Fruit fly (Drosophila melanogaster) whole organism, embryonic: ENCODE results near the gene Klp10A.

Experiments
- ATbp ChIP-seq: fragments of 200-800 bp; sonication (Bioruptor generic); optimal IDR thresholded peaks from 2 replicates; lab custom pipeline; 2017; ENCODE audit warnings: missing biosample characterization, mild to moderate bottlenecking, missing genetic modification characterization, missing genetic modification reagents
- B-H1 ChIP-seq: fragments of 200-800 bp; sonication (Bioruptor generic); IDR thresholded peaks from 3 replicates; pipeline ENCODE4 v1.3.6; 2022; ENCODE audit warnings: missing biosample characterization, missing genetic modification characterization
- Bdp1 ChIP-seq: fragments of 200-800 bp; sonication (Bioruptor generic); optimal IDR thresholded peaks from 3 replicates; lab custom pipeline; 2016; ENCODE audit warnings: missing biosample characterization, missing genetic modification characterization
- CG10565 ChIP-seq: fragments of 200-800 bp; sonication (Bioruptor generic); optimal IDR thresholded peaks from 3 replicates; lab custom pipeline; 2016; ENCODE audit warnings: missing biosample characterization, mild to moderate bottlenecking, missing genetic modification characterization
- CG11085 ChIP-seq: fragments of 200-800 bp; sonication (Bioruptor generic); IDR thresholded peaks from 2 replicates; pipeline ENCODE4 v1.3.6; 2022; ENCODE audit warnings: missing biosample characterization, missing genetic modification characterization
- CG11696 ChIP-seq: fragments of 200-800 bp; sonication (Bioruptor generic); IDR thresholded peaks from 2 replicates; pipeline ENCODE4 v1.3.6; 2022; ENCODE audit warnings: missing biosample characterization, missing genetic modification characterization
- CG12391 ChIP-seq: fragments of 200-800 bp; sonication (Bioruptor generic); optimal IDR thresholded peaks from 3 replicates; lab custom pipeline; 2018; ENCODE audit warnings: missing biosample characterization, mild to moderate bottlenecking, missing genetic modification characterization, moderate library complexity
- CG14014 ChIP-seq: fragments of 200-800 bp; sonication (Bioruptor generic); IDR thresholded peaks from 2 replicates; pipeline ENCODE4 v1.3.6; 2022; ENCODE audit warnings: missing biosample characterization, missing genetic modification characterization
- CG15269 ChIP-seq: fragments of 200-800 bp; sonication (Bioruptor generic); optimal IDR thresholded peaks from 2 replicates; lab custom pipeline; 2018; ENCODE audit warnings: missing biosample characterization, mild to moderate bottlenecking, missing genetic modification characterization, moderate library complexity
- CG15601 ChIP-seq: fragments of 200-800 bp; sonication (Bioruptor generic); optimal IDR thresholded peaks from 3 replicates; lab custom pipeline; 2019; ENCODE audit warnings: missing biosample characterization, mild to moderate bottlenecking, missing genetic modification characterization, moderate library complexity
- CG15696 ChIP-seq: fragments of 200-800 bp; sonication (Bioruptor generic); optimal IDR thresholded peaks from 2 replicates; lab custom pipeline; 2019; ENCODE audit warnings: missing biosample characterization, mild to moderate bottlenecking, missing genetic modification characterization, moderate library complexity
- CG30020 ChIP-seq: fragments of 200-800 bp; optimal IDR thresholded peaks from 2 replicates; lab custom pipeline; 2019; ENCODE audit warnings: missing biosample characterization, mild to moderate bottlenecking, missing genetic modification characterization, moderate library complexity
- CG31224 ChIP-seq: fragments of 200-800 bp; sonication (Bioruptor generic); IDR thresholded peaks from 2 replicates; pipeline ENCODE4 v1.3.6; 2022; ENCODE audit warnings: missing biosample characterization, missing genetic modification characterization
- CG32767 ChIP-seq: fragments of 200-800 bp; sonication (Bioruptor generic); IDR thresholded peaks from 2 replicates; pipeline ENCODE4 v1.3.6; 2022; ENCODE audit warnings: missing biosample characterization, missing genetic modification characterization
- CG33213 ChIP-seq: fragments of 200-800 bp; sonication (Bioruptor generic); optimal IDR thresholded peaks from 3 replicates; lab custom pipeline; 2016; ENCODE audit warnings: missing biosample characterization, missing genetic modification characterization
- CG4424 ChIP-seq: fragments of 200-800 bp; sonication (Bioruptor generic); optimal IDR thresholded peaks from 3 replicates; lab custom pipeline; 2016; ENCODE audit warnings: missing biosample characterization, missing genetic modification characterization
- CG6254 ChIP-seq: fragments of 200-800 bp; sonication (Bioruptor generic); optimal IDR thresholded peaks from 3 replicates; lab custom pipeline; 2017; ENCODE audit warnings: mild to moderate bottlenecking, missing biosample characterization, missing genetic modification reagents, missing genetic modification characterization
- CG7271 ChIP-seq: fragments of 200-800 bp; sonication (Bioruptor generic); optimal IDR thresholded peaks from 2 replicates; lab custom pipeline; 2018; ENCODE audit warnings: missing biosample characterization, mild to moderate bottlenecking, missing genetic modification characterization, moderate library complexity
- CG7372 ChIP-seq: fragments of 200-800 bp; sonication (Bioruptor generic); IDR thresholded peaks from 2 replicates; pipeline ENCODE4 v1.3.6; 2022; ENCODE audit warnings: missing biosample characterization, missing genetic modification characterization
- CG8281 ChIP-seq: fragments of 200-800 bp; sonication (Bioruptor generic); optimal IDR thresholded peaks from 2 replicates; lab custom pipeline; 2018; ENCODE audit warnings: missing biosample characterization, mild to moderate bottlenecking, missing genetic modification characterization, moderate library complexity
- Fer1 ChIP-seq: fragments of 200-800 bp; sonication (Bioruptor generic); optimal IDR thresholded peaks from 2 replicates; lab custom pipeline; 2017; ENCODE audit warnings: missing biosample characterization, mild to moderate bottlenecking, missing genetic modification characterization
- Hr3 ChIP-seq: fragments of 200-800 bp; sonication (Bioruptor generic); optimal IDR thresholded peaks from 3 replicates; lab custom pipeline; 2016; ENCODE audit warnings: missing biosample characterization, missing genetic modification characterization
- Meics ChIP-seq: fragments of 200-800 bp; sonication (Bioruptor generic); optimal IDR thresholded peaks from 2 replicates; lab custom pipeline; 2017; ENCODE audit warnings: missing biosample characterization, mild to moderate bottlenecking, missing genetic modification characterization
- NC2β ChIP-seq: fragments of 200-800 bp; sonication (Bioruptor generic); optimal IDR thresholded peaks from 2 replicates; lab custom pipeline; 2016; ENCODE audit warnings: missing biosample characterization, missing genetic modification characterization
- Oaz ChIP-seq: fragments of 200-800 bp; sonication (Bioruptor generic); IDR thresholded peaks from 2 replicates; pipeline ENCODE4 v1.3.6; 2022; ENCODE audit warnings: missing biosample characterization, missing genetic modification characterization
- Rfx ChIP-seq: fragments of 200-800 bp; sonication (Bioruptor generic); IDR thresholded peaks from 2 replicates; pipeline ENCODE4 v1.3.6; 2022; ENCODE audit warnings: missing biosample characterization, missing genetic modification characterization
- Sry-β ChIP-seq: fragments of 200-800 bp; sonication (Bioruptor generic); optimal IDR thresholded peaks from 2 replicates; lab custom pipeline; 2018; ENCODE audit warnings: missing biosample characterization, mild to moderate bottlenecking, missing genetic modification characterization, moderate library complexity
- Taf1 ChIP-seq: fragments of 200-800 bp; sonication (Bioruptor generic); IDR thresholded peaks from 2 replicates; pipeline ENCODE4 v1.3.6; 2022; ENCODE audit warnings: missing biosample characterization, missing genetic modification characterization
- Usf ChIP-seq: fragments of 200-800 bp; sonication (Bioruptor generic); optimal IDR thresholded peaks from 2 replicates; lab custom pipeline; 2017; ENCODE audit warnings: missing genotype, missing biosample characterization, missing genetic modification characterization
- ash1 ChIP-seq: fragments of 200-800 bp; sonication (Bioruptor generic); optimal IDR thresholded peaks from 2 replicates; lab custom pipeline; 2018; ENCODE audit warnings: missing biosample characterization, mild to moderate bottlenecking, missing genetic modification characterization
- br ChIP-seq: fragments of >200 bp; optimal IDR thresholded peaks from 2 replicates; lab custom pipeline; 2017
- cg ChIP-seq: fragments of 200-800 bp; sonication (Bioruptor generic); optimal IDR thresholded peaks from 3 replicates; lab custom pipeline; 2019; ENCODE audit warnings: missing biosample characterization, mild to moderate bottlenecking, missing genetic modification characterization, moderate library complexity
- crp ChIP-seq, 2 experiments: fragments of 200-800 bp; sonication (Bioruptor generic); optimal IDR thresholded peaks; 2 replicates in 1 of 2; 3 replicates in 1 of 2; lab custom pipeline; 2017; ENCODE audit warnings: missing biosample characterization in 2 of 2, missing genetic modification characterization in 2 of 2, mild to moderate bottlenecking in 1 of 2, moderate library complexity in 1 of 2
- dati ChIP-seq: fragments of 200-800 bp; sonication (Bioruptor generic); IDR thresholded peaks from 2 replicates; pipeline ENCODE4 v1.3.6; 2022; ENCODE audit warnings: missing biosample characterization, missing genetic modification characterization
- dimm ChIP-seq: fragments of 200-800 bp; sonication (Bioruptor generic); IDR thresholded peaks from 2 replicates; pipeline ENCODE4 v1.3.6; 2022; ENCODE audit warnings: missing biosample characterization, missing genetic modification characterization
- dmrt11E ChIP-seq: fragments of 200-800 bp; sonication (Bioruptor generic); optimal IDR thresholded peaks from 3 replicates; lab custom pipeline; 2018; ENCODE audit warnings: missing biosample characterization, mild to moderate bottlenecking, missing genetic modification characterization, moderate library complexity
- fd3F ChIP-seq: fragments of 200-800 bp; sonication (Bioruptor generic); optimal IDR thresholded peaks from 2 replicates; lab custom pipeline; 2018; ENCODE audit warnings: missing biosample characterization, mild to moderate bottlenecking, missing genetic modification characterization, moderate library complexity
- fu2 ChIP-seq: fragments of 200-800 bp; sonication (Bioruptor generic); optimal IDR thresholded peaks from 2 replicates; lab custom pipeline; 2016; ENCODE audit warnings: missing biosample characterization, missing genetic modification characterization
- hb ChIP-seq: fragments of 200-800 bp; sonication (Bioruptor generic); IDR thresholded peaks from 3 replicates; pipeline ENCODE4 v1.3.6; 2022; ENCODE audit warnings: missing biosample characterization, missing genetic modification characterization; ENCODE audit not compliant: partially characterized antibody
- kni ChIP-seq: fragments of 200-800 bp; sonication (Bioruptor generic); optimal IDR thresholded peaks from 3 replicates; lab custom pipeline; 2017; ENCODE audit warnings: mild to moderate bottlenecking, missing biosample characterization, missing genetic modification reagents, missing genetic modification characterization
- lmd ChIP-seq: fragments of 200-800 bp; sonication (Bioruptor generic); IDR thresholded peaks from 2 replicates; pipeline ENCODE4 v1.3.6; 2022; ENCODE audit warnings: missing biosample characterization, missing genetic modification characterization
- luna ChIP-seq: fragments of 200-800 bp; sonication (Bioruptor generic); optimal IDR thresholded peaks from 2 replicates; lab custom pipeline; 2016; ENCODE audit warnings: missing biosample characterization, missing genetic modification characterization
- mld ChIP-seq: fragments of 200-800 bp; sonication (Bioruptor generic); IDR thresholded peaks from 3 replicates; pipeline ENCODE4 v1.3.6; 2022; ENCODE audit warnings: missing biosample characterization, missing genetic modification characterization; ENCODE audit not compliant: partially characterized antibody
- onecut ChIP-seq: fragments of 200-800 bp; sonication (Bioruptor generic); IDR thresholded peaks from 2 replicates; pipeline ENCODE4 v1.3.6; 2022; ENCODE audit warnings: missing biosample characterization, missing genetic modification characterization
- pan ChIP-seq, 4 experiments: fragments of >200 bp in 3 of 4; fragments of 200-800 bp in 1 of 4; sonication (Bioruptor generic) in 1 of 4; optimal IDR thresholded peaks in 3 of 4; IDR thresholded peaks in 1 of 4; 2 replicates each; pipeline versions ENCODE4 v1.3.6 to Lab custom; 2017 to 2022; ENCODE audit warnings: missing biosample characterization in 2 of 4, missing genetic modification characterization in 2 of 4, mixed read lengths in 1 of 4
- peb ChIP-seq: fragments of 200-800 bp; sonication (Bioruptor generic); IDR thresholded peaks from 2 replicates; pipeline ENCODE4 v1.3.6; 2022; ENCODE audit warnings: missing biosample characterization, missing genetic modification characterization
- pita ChIP-seq: fragments of 200-800 bp; sonication (Bioruptor generic); optimal IDR thresholded peaks from 2 replicates; lab custom pipeline; 2017; ENCODE audit warnings: missing biosample characterization, mild to moderate bottlenecking, missing genetic modification characterization
- ranshi ChIP-seq: fragments of 200-800 bp; sonication (Bioruptor generic); IDR thresholded peaks from 2 replicates; pipeline ENCODE4 v1.3.6; 2022; ENCODE audit warnings: missing biosample characterization, missing genetic modification characterization
- trem ChIP-seq: fragments of 200-800 bp; optimal IDR thresholded peaks from 3 replicates; lab custom pipeline; 2019; ENCODE audit warnings: missing biosample characterization, mild to moderate bottlenecking, missing genetic modification characterization, moderate library complexity
- ttk ChIP-seq: fragments of 200-800 bp; sonication (Bioruptor generic); IDR thresholded peaks from 2 replicates; pipeline ENCODE4 v2.1.2; 2022; ENCODE audit warnings: missing biosample characterization, missing genetic modification characterization

The Klp10A gene

DNA sequence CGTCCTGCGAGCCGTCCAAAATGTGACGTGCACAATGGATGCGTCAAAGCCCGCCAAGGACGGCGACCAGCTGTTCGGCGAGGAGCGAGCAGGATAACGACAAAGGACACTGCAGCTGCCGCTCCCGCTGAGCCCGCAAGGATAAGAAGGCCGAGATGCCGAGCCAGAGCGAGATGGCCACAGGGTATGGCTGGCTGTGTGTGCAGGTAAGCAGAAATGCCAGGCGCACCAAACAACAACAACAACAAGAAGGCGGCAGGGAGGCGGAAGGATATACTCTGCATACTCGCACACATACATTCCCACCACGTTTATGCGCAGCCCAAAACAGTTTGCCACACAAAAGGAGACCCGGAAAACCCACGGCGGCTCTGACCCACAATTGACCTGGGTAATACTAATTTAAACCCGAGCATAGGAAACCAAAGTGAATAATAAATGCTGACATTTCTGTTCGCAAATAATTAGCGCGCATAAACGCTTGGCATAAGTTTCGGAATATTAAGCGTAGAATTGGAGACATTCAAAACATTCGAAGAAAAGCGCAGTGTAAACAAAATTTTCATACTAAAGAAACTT, 9.8 kb upstream of the Klp10A start (continued):
- TF ChIP-seq CG14014 (peak; percentile 56; the same call in 1 of the 2 replicates), Fer1 (GFP tag; lab: Kevin White, UChicago) (peak; percentile 34), luna (GFP tag; lab: Kevin White, UChicago) (no peak), CG15269 (tag; lab: Kevin White, UChicago) (peak; percentile 25), CG7271 (tag; lab: Kevin White, UChicago) (no peak), CG11085 (GFP tag; lab: Robert Waterston, UW) (no peak), Rfx (GFP tag; lab: Robert Waterston, UW) (0 out of 2 replicates have a peak, but pooled peaks have one; percentile 26), peb (no peak), CG8281 (tag; lab: Kevin White, UChicago) (no peak), CG31224 (GFP tag; lab: Robert Waterston, UW) (no peak), CG4424 (no peak), CG33213 (GFP tag; lab: Kevin White, UChicago) (no peak), mld (GFP tag; lab: Robert Waterston, UW) (no peak), pita (GFP tag; lab: Kevin White, UChicago) (no peak), fu2 (GFP tag; lab: Kevin White, UChicago) (no peak), cg (GFP tag; lab: Kevin White, UChicago) (no peak), CG7372 (no peak), crp (GFP tag; optimal IDR thresholded peaks at IDR 0.05; lab: Kevin White, UChicago) (peak in 1 of 2 experiments; percentile 3), dmrt11E (tag; lab: Kevin White, UChicago) (peak; percentile 34), dimm (GFP tag; lab: Robert Waterston, UW) (no peak), ATbp (GFP tag; lab: Kevin White, UChicago) (no peak), Taf1 (no peak), kni (GFP tag; lab: Kevin White, UChicago) (no peak), CG12391 (tag; lab: Kevin White, UChicago) (peak; percentile 30), Sry-β (GFP tag; lab: Kevin White, UChicago) (no peak), Bdp1 (GFP tag; lab: Kevin White, UChicago) (no peak), CG32767 (GFP tag; lab: Robert Waterston, UW) (no peak), ttk (no peak; the same call in 1 of the 2 replicates), ranshi (no peak), fd3F (GFP tag; lab: Kevin White, UChicago) (no peak), Usf (GFP tag; lab: Kevin White, UChicago) (no peak), CG15696 (tag; lab: Kevin White, UChicago) (peak; percentile 46), trem (no peak), NC2β (GFP tag; lab: Kevin White, UChicago) (no peak), CG10565 (GFP tag; lab: Kevin White, UChicago) (no peak), CG11696 (GFP tag; lab: Robert Waterston, UW) (no peak), dati (GFP tag; lab: Robert Waterston, UW) (no peak), onecut (no peak), Hr3 (GFP tag; lab: Kevin White, UChicago) (no peak), hb (GFP tag; lab: Robert Waterston, UW) (no peak), CG30020 (tag; lab: Kevin White, UChicago) (no peak), CG6254 (no peak), pan (optimal IDR thresholded peaks at IDR 0.05; lab: Kevin White, UChicago) (no peak), pan (GFP tag; optimal IDR thresholded peaks at IDR 0.05 in 1 of 2, IDR thresholded peaks at IDR 0.05 in 1 of 2) (peak in 1 of 2 experiments; percentile 61), Meics (GFP tag; lab: Kevin White, UChicago) (no peak), Oaz (no peak), B-H1 (GFP tag; lab: Robert Waterston, UW) (no peak), lmd (GFP tag; lab: Robert Waterston, UW) (peak; percentile 24; the same call in 1 of the 2 replicates), ash1 (GFP tag; lab: Kevin White, UChicago) (no peak), CG15601 (no peak), br (lab: Kevin White, UChicago) (no peak)
